Fruit fly (Drosophila melanogaster) whole organism, prepupa: ENCODE data around the gene capt.
A peak's percentile ranks its signal among the peaks of the same experiment; 100 is the strongest.

Experiments
- Blimp-1 ChIP-seq: fragments of 200-800 bp; sonication (Bioruptor generic); optimal IDR thresholded peaks from 3 replicates; lab custom pipeline; 2017; ENCODE audit warnings: missing biosample characterization, missing genetic modification characterization, mild to moderate bottlenecking, moderate library complexity, missing genetic modification reagents
- CG10669 ChIP-seq: fragments of 200-800 bp; sonication (Bioruptor generic); optimal IDR thresholded peaks from 3 replicates; lab custom pipeline; 2018; ENCODE audit warnings: missing biosample characterization, mild to moderate bottlenecking, missing genetic modification characterization, moderate library complexity
- CG11294 ChIP-seq: fragments of 200-800 bp; sonication (Bioruptor generic); IDR thresholded peaks from 2 replicates; pipeline ENCODE4 v1.3.6; 2022; ENCODE audit warnings: missing biosample characterization, missing genetic modification characterization
- CG11902 ChIP-seq: fragments of 200-800 bp; sonication (Bioruptor generic); optimal IDR thresholded peaks from 3 replicates; lab custom pipeline; 2016; ENCODE audit warnings: missing biosample characterization, missing genetic modification characterization
- CG1621 ChIP-seq: fragments of 200-800 bp; sonication (Bioruptor generic); optimal IDR thresholded peaks from 3 replicates; lab custom pipeline; 2018; ENCODE audit warnings: missing biosample characterization, mild to moderate bottlenecking, missing genetic modification characterization
- CG16779 ChIP-seq: fragments of 200-800 bp; sonication (Bioruptor generic); optimal IDR thresholded peaks from 3 replicates; lab custom pipeline; 2017; ENCODE audit warnings: missing biosample characterization, mild to moderate bottlenecking, missing genetic modification characterization
- CG3032 ChIP-seq: fragments of 200-800 bp; optimal IDR thresholded peaks from 2 replicates; lab custom pipeline; 2019; ENCODE audit warnings: missing biosample characterization, mild to moderate bottlenecking, missing genetic modification characterization, moderate library complexity
- CG31627 ChIP-seq: fragments of 200-800 bp; sonication (Bioruptor generic); optimal IDR thresholded peaks from 3 replicates; lab custom pipeline; 2016; ENCODE audit warnings: missing biosample characterization, missing genetic modification characterization
- CG32006 ChIP-seq: fragments of 200-800 bp; sonication (Bioruptor generic); optimal IDR thresholded peaks from 3 replicates; lab custom pipeline; 2017; ENCODE audit warnings: missing biosample characterization, mild to moderate bottlenecking, missing genetic modification characterization
- CG34406 ChIP-seq: fragments of 200-800 bp; sonication (Bioruptor generic); optimal IDR thresholded peaks from 3 replicates; lab custom pipeline; 2016; ENCODE audit warnings: missing biosample characterization, missing genetic modification characterization
- CG3919 ChIP-seq: fragments of 200-800 bp; sonication (Bioruptor generic); optimal IDR thresholded peaks from 3 replicates; lab custom pipeline; 2016; ENCODE audit warnings: missing biosample characterization, missing genetic modification characterization
- CG4318 ChIP-seq: fragments of 200-800 bp; sonication (Bioruptor generic); optimal IDR thresholded peaks from 3 replicates; lab custom pipeline; 2017; ENCODE audit warnings: missing biosample characterization, mild to moderate bottlenecking, missing genetic modification characterization
- CG6163 ChIP-seq: fragments of 200-800 bp; sonication (Bioruptor generic); IDR thresholded peaks from 3 replicates; pipeline ENCODE4 v1.3.6; 2022; ENCODE audit warnings: missing biosample characterization, missing genetic modification characterization
- CG6276 ChIP-seq: fragments of 200-800 bp; sonication (Bioruptor generic); optimal IDR thresholded peaks from 2 replicates; lab custom pipeline; 2017; ENCODE audit warnings: missing biosample characterization, mild to moderate bottlenecking, missing genetic modification characterization
- CG6792 ChIP-seq: fragments of 200-800 bp; sonication (Bioruptor generic); optimal IDR thresholded peaks from 3 replicates; lab custom pipeline; 2016; ENCODE audit warnings: missing biosample characterization, missing genetic modification characterization
- CG6808 ChIP-seq: fragments of 200-800 bp; sonication (Bioruptor generic); optimal IDR thresholded peaks from 3 replicates; lab custom pipeline; 2017; ENCODE audit warnings: missing biosample characterization, missing genetic modification characterization, mild to moderate bottlenecking, moderate library complexity, missing genetic modification reagents
- CG6854 ChIP-seq: fragments of 200-800 bp; sonication (Bioruptor generic); optimal IDR thresholded peaks from 2 replicates; lab custom pipeline; 2017; ENCODE audit warnings: missing biosample characterization, mild to moderate bottlenecking, missing genetic modification characterization
- CG7368 ChIP-seq: fragments of 200-800 bp; sonication (Bioruptor generic); optimal IDR thresholded peaks from 3 replicates; lab custom pipeline; 2016; ENCODE audit warnings: missing biosample characterization, missing genetic modification characterization
- CG9139 ChIP-seq: fragments of 200-800 bp; sonication (Bioruptor generic); optimal IDR thresholded peaks from 3 replicates; lab custom pipeline; 2017; ENCODE audit warnings: missing biosample characterization, mild to moderate bottlenecking, missing genetic modification characterization
- Eip75B ChIP-seq: fragments of 200-800 bp; sonication (Bioruptor generic); optimal IDR thresholded peaks from 3 replicates; lab custom pipeline; 2016; ENCODE audit warnings: missing biosample characterization, missing genetic modification characterization
- Eip78C ChIP-seq: fragments of 200-800 bp; sonication (Bioruptor generic); peaks from one replicate; lab custom pipeline; 2016; ENCODE audit warnings: missing biosample characterization, missing genetic modification characterization
- Eip93F ChIP-seq: fragments of 200-800 bp; sonication (Bioruptor generic); optimal IDR thresholded peaks from 2 replicates; lab custom pipeline; 2016; ENCODE audit warnings: missing biosample characterization, mild to moderate bottlenecking, missing genetic modification characterization
- Ets21C ChIP-seq: fragments of 200-800 bp; sonication (Bioruptor generic); optimal IDR thresholded peaks from 3 replicates; lab custom pipeline; 2016; ENCODE audit warnings: missing biosample characterization, missing genetic modification characterization
- Gug ChIP-seq: fragments of 200-800 bp; sonication (Bioruptor generic); IDR thresholded peaks from 2 replicates; pipeline ENCODE4 v1.3.6; 2022; ENCODE audit warnings: missing biosample characterization, missing genetic modification characterization
- Hr39 ChIP-seq: fragments of 200-800 bp; sonication (Bioruptor generic); optimal IDR thresholded peaks from 2 replicates; lab custom pipeline; 2016; ENCODE audit warnings: missing biosample characterization, missing genetic modification characterization
- Hr4 ChIP-seq: fragments of 200-800 bp; sonication (Bioruptor generic); optimal IDR thresholded peaks from 3 replicates; lab custom pipeline; 2016; ENCODE audit warnings: missing biosample characterization, missing genetic modification characterization
- Lpt ChIP-seq: fragments of 200-800 bp; sonication (Bioruptor generic); optimal IDR thresholded peaks from 3 replicates; lab custom pipeline; 2016; ENCODE audit warnings: missing biosample characterization, missing genetic modification characterization
- Met ChIP-seq: fragments of 200-800 bp; sonication (Bioruptor generic); optimal IDR thresholded peaks from 3 replicates; lab custom pipeline; 2016; ENCODE audit warnings: missing biosample characterization, missing genetic modification characterization
- OdsH ChIP-seq: fragments of 200-800 bp; sonication (Bioruptor generic); optimal IDR thresholded peaks from 3 replicates; lab custom pipeline; 2016; ENCODE audit warnings: missing biosample characterization, missing genetic modification characterization
- Sox102F ChIP-seq: fragments of 200-800 bp; sonication (Bioruptor generic); optimal IDR thresholded peaks from 2 replicates; lab custom pipeline; 2016; ENCODE audit warnings: missing biosample characterization, mild to moderate bottlenecking, missing genetic modification characterization
- Sox14 ChIP-seq: fragments of 200-800 bp; sonication (Bioruptor generic); optimal IDR thresholded peaks from 3 replicates; lab custom pipeline; 2016; ENCODE audit warnings: missing biosample characterization, missing genetic modification characterization
- Sox15 ChIP-seq: fragments of 200-800 bp; sonication (Bioruptor generic); optimal IDR thresholded peaks from 3 replicates; lab custom pipeline; 2016; ENCODE audit warnings: missing biosample characterization, missing genetic modification characterization
- achi ChIP-seq: fragments of 200-800 bp; sonication (Bioruptor generic); optimal IDR thresholded peaks from 3 replicates; lab custom pipeline; 2016; ENCODE audit warnings: missing biosample characterization, missing genetic modification characterization
- acj6 ChIP-seq: fragments of 200-800 bp; sonication (Bioruptor generic); optimal IDR thresholded peaks from 3 replicates; lab custom pipeline; 2016; ENCODE audit warnings: missing biosample characterization, missing genetic modification characterization
- cyc ChIP-seq: fragments of 200-800 bp; sonication (Bioruptor generic); optimal IDR thresholded peaks from 3 replicates; lab custom pipeline; 2016; ENCODE audit warnings: missing biosample characterization, missing genetic modification characterization
- dac ChIP-seq: fragments of 200-800 bp; sonication (Bioruptor generic); optimal IDR thresholded peaks from 2 replicates; lab custom pipeline; 2017; ENCODE audit warnings: missing biosample characterization, mild to moderate bottlenecking, missing genetic modification characterization
- dsx ChIP-seq: fragments of 200-800 bp; optimal IDR thresholded peaks from 3 replicates; lab custom pipeline; 2019; ENCODE audit warnings: missing biosample characterization, mild to moderate bottlenecking, missing genetic modification characterization, moderate library complexity; ENCODE audit not compliant: poor library complexity, severe bottlenecking
- eg ChIP-seq: fragments of 200-800 bp; sonication (Bioruptor generic); IDR thresholded peaks from 3 replicates; pipeline ENCODE4 v1.3.6; 2022; ENCODE audit warnings: missing biosample characterization, missing genetic modification characterization
- esn ChIP-seq: fragments of 200-800 bp; sonication (Bioruptor generic); optimal IDR thresholded peaks from 2 replicates; lab custom pipeline; 2016; ENCODE audit warnings: missing biosample characterization, mild to moderate bottlenecking, missing genetic modification characterization, moderate library complexity
- fd59A ChIP-seq: fragments of 200-800 bp; sonication (Bioruptor generic); optimal IDR thresholded peaks from 2 replicates; lab custom pipeline; 2017; ENCODE audit warnings: missing biosample characterization, mild to moderate bottlenecking, missing genetic modification characterization, missing genetic modification reagents
- fd85E ChIP-seq: fragments of 200-800 bp; sonication (Bioruptor generic); optimal IDR thresholded peaks from 3 replicates; lab custom pipeline; 2016; ENCODE audit warnings: missing biosample characterization, missing genetic modification characterization
- lz ChIP-seq: fragments of 200-800 bp; sonication (Bioruptor generic); optimal IDR thresholded peaks from 3 replicates; lab custom pipeline; 2016; ENCODE audit warnings: missing biosample characterization, missing genetic modification characterization
- net ChIP-seq: fragments of 200-800 bp; sonication (Bioruptor generic); optimal IDR thresholded peaks from 3 replicates; lab custom pipeline; 2016; ENCODE audit warnings: missing biosample characterization, missing genetic modification characterization
- salr ChIP-seq, 2 experiments: fragments of 200-800 bp; sonication (Bioruptor generic); optimal IDR thresholded peaks; 3 replicates each; lab custom pipeline; 2016 to 2018; ENCODE audit warnings: missing biosample characterization in 2 of 2, missing genetic modification characterization in 2 of 2, mild to moderate bottlenecking in 1 of 2
- spab ChIP-seq: fragments of 200-800 bp; sonication (Bioruptor generic); optimal IDR thresholded peaks from 2 replicates; lab custom pipeline; 2017; ENCODE audit warnings: missing biosample characterization, mild to moderate bottlenecking, missing genetic modification characterization, missing genetic modification reagents
- ss ChIP-seq, 2 experiments: fragments of 200-800 bp; sonication (Bioruptor generic); optimal IDR thresholded peaks; 2 replicates in 1 of 2; 3 replicates in 1 of 2; lab custom pipeline; 2017 to 2018; ENCODE audit warnings: mild to moderate bottlenecking in 2 of 2, missing biosample characterization in 2 of 2, missing genetic modification characterization in 2 of 2, moderate library complexity in 1 of 2
- svp ChIP-seq: fragments of 200-800 bp; sonication (Bioruptor generic); peaks from one replicate; lab custom pipeline; 2016; ENCODE audit warnings: missing biosample characterization, missing genetic modification characterization
- topi ChIP-seq: fragments of 200-800 bp; sonication (Bioruptor generic); optimal IDR thresholded peaks from 3 replicates; lab custom pipeline; 2016; ENCODE audit warnings: missing biosample characterization, missing genetic modification characterization
- vri ChIP-seq: fragments of 200-800 bp; sonication (Bioruptor generic); optimal IDR thresholded peaks from 3 replicates; lab custom pipeline; 2016; ENCODE audit warnings: missing biosample characterization, mild to moderate bottlenecking, missing genetic modification characterization

Gene capt

DNA sequence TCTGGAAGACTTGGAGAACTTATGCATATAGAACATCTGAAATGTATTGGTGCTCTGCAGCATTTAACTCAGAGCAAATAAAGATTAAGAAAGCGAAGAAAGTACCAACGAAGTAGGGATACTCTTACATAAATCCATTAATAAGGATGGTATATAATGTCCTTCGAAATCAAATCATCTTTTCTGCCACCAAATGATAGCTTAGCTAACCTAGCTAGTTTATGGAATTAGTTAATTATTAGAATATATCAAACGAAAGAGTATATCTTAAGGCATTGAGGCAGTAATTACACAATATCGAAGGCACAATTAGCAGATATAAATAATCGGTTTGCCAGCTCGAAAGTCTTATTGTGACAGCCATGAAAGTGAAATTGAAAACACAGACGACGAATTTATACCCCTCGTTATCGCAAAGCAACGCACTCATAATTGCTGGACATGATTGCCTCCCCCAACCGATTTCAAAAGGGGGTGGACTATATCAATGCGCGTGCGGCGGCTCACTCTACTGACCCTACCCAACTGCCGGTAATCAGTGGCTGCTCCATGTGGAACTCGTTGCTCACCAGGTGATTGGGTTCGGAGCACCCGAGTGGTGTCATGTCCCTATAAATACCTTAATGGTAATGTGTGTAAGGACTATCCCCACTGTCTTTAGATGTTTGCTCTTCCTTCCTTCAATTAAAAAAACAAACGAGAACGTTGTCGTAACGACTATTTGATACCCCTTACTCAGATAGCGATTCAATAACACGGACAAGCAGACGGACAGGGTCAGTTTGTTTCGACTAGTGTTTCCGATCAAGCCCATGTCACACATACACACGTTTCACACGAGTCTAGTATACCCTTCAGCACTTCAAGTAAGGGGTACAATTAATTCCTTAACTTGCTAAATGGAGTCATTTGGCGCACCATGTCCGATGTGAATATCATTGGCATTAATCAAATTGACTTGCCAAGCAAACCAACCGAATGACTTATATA lies 13.4 kb downstream of the capt start:
- peak; percentile 69 for TF ChIP-seq CG3032 (tag; lab: Kevin White, UChicago)
- TF ChIP-seq net (GFP tag; lab: Kevin White, UChicago), result peak; percentile 55
- peak; percentile 91 for TF ChIP-seq topi (GFP tag; lab: Kevin White, UChicago)
- peak; percentile 93 for TF ChIP-seq Eip78C (GFP tag; lab: Kevin White, UChicago)
- TF ChIP-seq Ets21C (GFP tag; lab: Kevin White, UChicago), result peak; percentile 89
- peak; percentile 95 for TF ChIP-seq svp (GFP tag; lab: Kevin White, UChicago)
- peak; percentile 99 for TF ChIP-seq vri (GFP tag; lab: Kevin White, UChicago)
- TF ChIP-seq Sox102F, result peak; percentile 91
- peak; percentile 82 for TF ChIP-seq OdsH (GFP tag; lab: Kevin White, UChicago)
- peak; percentile 74 for TF ChIP-seq achi (GFP tag; lab: Kevin White, UChicago)
- peak; percentile 94 for TF ChIP-seq esn (GFP tag; lab: Kevin White, UChicago)
- TF ChIP-seq ss (GFP tag; optimal IDR thresholded peaks at IDR 0.05; lab: Kevin White, UChicago), result no peak
- TF ChIP-seq Hr4 (GFP tag; lab: Kevin White, UChicago), result no peak
- TF ChIP-seq fd59A (GFP tag; lab: Kevin White, UChicago), result peak; percentile 45
- peak; percentile 49 for TF ChIP-seq Sox15 (GFP tag; lab: Kevin White, UChicago)
- TF ChIP-seq cyc (GFP tag; lab: Kevin White, UChicago), result peak; percentile 91
- peak; percentile 91 for TF ChIP-seq lz
- no peak for TF ChIP-seq dac
- TF ChIP-seq Eip75B (GFP tag; lab: Kevin White, UChicago), result peak; percentile 81
- peak; percentile 79 for TF ChIP-seq acj6 (GFP tag; lab: Kevin White, UChicago)
- TF ChIP-seq CG11902 (GFP tag; lab: Kevin White, UChicago), result peak; percentile 65
- peak; percentile 73 for TF ChIP-seq CG6163 (GFP tag; lab: Robert Waterston, UW)
- peak; percentile 84 for TF ChIP-seq Blimp-1 (GFP tag; lab: Kevin White, UChicago)
- TF ChIP-seq CG6808 (GFP tag; lab: Kevin White, UChicago), result no peak
- TF ChIP-seq CG4318, result no peak
- TF ChIP-seq fd85E (GFP tag; lab: Kevin White, UChicago), result no peak
- TF ChIP-seq CG10669 (GFP tag; lab: Kevin White, UChicago), result peak; percentile 65
- peak; percentile 52 for TF ChIP-seq CG1621 (tag; lab: Kevin White, UChicago)
- peak; percentile 53 for TF ChIP-seq CG6854 (GFP tag; lab: Kevin White, UChicago)
- TF ChIP-seq CG34406 (GFP tag; lab: Kevin White, UChicago), result peak; percentile 74
- peak; percentile 93 for TF ChIP-seq CG31627 (GFP tag; lab: Kevin White, UChicago)
- peak; percentile 57; the same call in 2 of the 3 replicates for TF ChIP-seq eg (GFP tag; lab: Robert Waterston, UW)
- TF ChIP-seq CG7368 (GFP tag; lab: Kevin White, UChicago), result peak; percentile 60
- peak in 1 of 2 experiments; percentile 2 for TF ChIP-seq salr (GFP tag; optimal IDR thresholded peaks at IDR 0.05; lab: Kevin White, UChicago)
- peak; percentile 87 for TF ChIP-seq Sox14 (GFP tag; lab: Kevin White, UChicago)
- TF ChIP-seq Hr39, result peak; percentile 94
- peak; percentile 93 for TF ChIP-seq Eip93F
- TF ChIP-seq CG3919, result peak; percentile 78
- peak; percentile 45 for TF ChIP-seq spab (GFP tag; lab: Kevin White, UChicago)
- TF ChIP-seq dsx (GFP tag; lab: Kevin White, UChicago), result peak; percentile 70
- TF ChIP-seq CG32006, result peak; percentile 61
- no peak for TF ChIP-seq Gug
- TF ChIP-seq CG11294 (GFP tag; lab: Robert Waterston, UW), result peak; percentile 32; the same call in 1 of the 2 replicates
- TF ChIP-seq CG6276 (GFP tag; lab: Kevin White, UChicago), result no peak
- TF ChIP-seq Lpt (GFP tag; lab: Kevin White, UChicago), result peak; percentile 13
- TF ChIP-seq CG6792, result peak; percentile 74
- TF ChIP-seq CG16779 (tag; lab: Kevin White, UChicago), result no peak
- no peak for TF ChIP-seq CG9139
- TF ChIP-seq Met (GFP tag; lab: Kevin White, UChicago), result peak; percentile 92
